Worm (Caenorhabditis elegans) whole organism, L3 larva: Measurements from ENCODE around the gene math-3.

Experiments used
- R02D3.7 ChIP-seq: fragments of 150-350 bp; optimal IDR thresholded peaks from 2 replicates; lab custom pipeline; 2014; ENCODE audit warnings: missing biosample characterization, missing genetic modification characterization
- ceh-82 ChIP-seq: fragments of 150-350 bp; optimal IDR thresholded peaks from 2 replicates; lab custom pipeline; 2014; ENCODE audit warnings: missing biosample characterization, missing genetic modification characterization
- daf-12 ChIP-seq: fragments of 150-350 bp; optimal IDR thresholded peaks from 2 replicates; lab custom pipeline; 2014; ENCODE audit warnings: missing biosample characterization, missing genetic modification reagents, missing genetic modification characterization
- hmg-11 ChIP-seq: sonication (generic microtip); optimal IDR thresholded peaks from 2 replicates; lab custom pipeline; 2016; ENCODE audit warnings: missing genetic modification characterization, missing compliant biosample characterization
- lin-15B ChIP-seq: fragments of 150-350 bp; optimal IDR thresholded peaks from 2 replicates; lab custom pipeline; 2014; ENCODE audit warnings: missing biosample characterization, missing genetic modification characterization
- nhr-237 ChIP-seq: fragments of 150-350 bp; optimal IDR thresholded peaks from 2 replicates; lab custom pipeline; 2014; ENCODE audit warnings: missing biosample characterization, missing genetic modification characterization
- nhr-25 ChIP-seq: sonication (generic microtip); optimal IDR thresholded peaks from 2 replicates; lab custom pipeline; 2017; ENCODE audit warnings: missing biosample characterization, missing genetic modification characterization
- nhr-28 ChIP-seq: fragments of 150-350 bp; optimal IDR thresholded peaks from 2 replicates; lab custom pipeline; 2014; ENCODE audit warnings: missing biosample characterization, missing genetic modification characterization
- pha-4 ChIP-seq: fragments of 150-350 bp; optimal IDR thresholded peaks from 2 replicates; lab custom pipeline; 2014; ENCODE audit warnings: missing biosample characterization, missing genetic modification reagents, missing genetic modification characterization
- zag-1 ChIP-seq: fragments of 150-350 bp; optimal IDR thresholded peaks from 2 replicates; lab custom pipeline; 2014; ENCODE audit warnings: missing biosample characterization, missing genetic modification characterization

DNA sequence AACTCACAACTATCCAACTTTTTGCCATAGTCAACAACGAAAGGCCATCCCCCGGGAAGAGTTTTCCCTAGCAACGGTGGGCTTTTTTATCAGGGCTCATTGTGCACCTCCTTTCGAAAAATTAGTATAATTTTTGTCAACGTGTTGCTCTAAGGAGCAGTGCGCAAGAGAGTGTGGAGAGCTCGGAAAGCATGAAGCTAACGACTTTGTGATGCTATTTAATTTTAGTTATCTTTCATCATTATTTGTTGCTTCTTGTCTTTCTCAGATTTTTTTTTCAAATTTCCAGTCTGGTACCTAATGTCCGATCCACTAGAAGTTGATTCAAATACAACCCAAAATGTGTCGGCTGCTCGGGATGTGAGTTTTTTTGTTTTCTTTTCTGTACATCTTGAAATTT is 41.8 kb upstream of the math-3 start, which contains the start of gene ceh-81:
- TF ChIP-seq daf-12 (tag; lab: Kevin White, UChicago) (no peak), lin-15B (no peak), R02D3.7 (no peak), zag-1 (no peak), nhr-25 (tag; lab: Kevin White, UChicago) (no peak), nhr-28 (tag; lab: Kevin White, UChicago) (no peak), hmg-11 (tag; lab: Kevin White, UChicago) (no peak), pha-4 (tag; lab: Kevin White, UChicago) (no peak), nhr-237 (tag; lab: Kevin White, UChicago) (no peak), ceh-82 (tag; lab: Kevin White, UChicago) (no peak)
